Worm (Caenorhabditis elegans): ENCODE data around the gene T07G12.2.

DNA sequence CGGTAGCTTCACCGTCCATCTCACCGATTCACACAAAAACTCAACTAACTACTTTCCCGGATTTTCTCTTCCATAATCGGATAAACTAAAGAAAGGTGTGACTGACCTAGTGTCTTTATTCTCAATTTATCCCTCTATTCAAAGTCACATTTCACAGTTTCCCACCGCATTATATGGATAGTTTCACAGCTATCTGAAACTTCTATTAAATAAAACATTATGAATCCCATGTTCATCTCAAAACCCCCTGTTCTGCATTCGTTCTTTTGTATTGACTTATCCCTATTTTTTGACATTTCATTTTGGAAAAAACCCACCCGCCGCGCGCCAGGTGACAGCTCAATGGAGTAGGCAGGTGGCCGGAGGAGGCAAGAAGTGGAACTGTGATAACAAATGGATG, 37.3 kb downstream of the T07G12.2 start:
- peak in 1 of 2 experiments; percentile 95 for TF ChIP-seq unc-62 (GFP tag; optimal IDR thresholded peaks at IDR 0.05 in 1 of 2)
- TF ChIP-seq unc-62 (tag; optimal IDR thresholded peaks at IDR 0.05), result no peak
- TF ChIP-seq saeg-2 (GFP tag; IDR thresholded peaks at IDR 0.05), result no peak
- TF ChIP-seq pqm-1 (tag; optimal IDR thresholded peaks at IDR 0.05), result no peak
